Fruit fly (Drosophila melanogaster): ENCODE results near the gene Syx17.

dm6 chr3L:4356986-4357385 lies 46.3 kb upstream of the Syx17 start:
- TF ChIP-seq CG17806 (tag; optimal IDR thresholded peaks at IDR 0.05) (no peak), Snoo (tag; optimal IDR thresholded peaks at IDR 0.05) (no peak), fd96Ca (GFP tag; IDR thresholded peaks at IDR 0.05) (no peak), EcR (GFP tag; optimal IDR thresholded peaks at IDR 0.05) (no peak), gl (tag; optimal IDR thresholded peaks at IDR 0.05) (no peak), CG13204 (GFP tag; optimal IDR thresholded peaks at IDR 0.05) (no peak), CG8159 (tag; optimal IDR thresholded peaks at IDR 0.05) (no peak), CG8301 (tag; optimal IDR thresholded peaks at IDR 0.05) (no peak), CG10348 (GFP tag; IDR thresholded peaks at IDR 0.05) (no peak), CG4496 (GFP tag; IDR thresholded peaks at IDR 0.05) (no peak), Pif1B (GFP tag; optimal IDR thresholded peaks at IDR 0.05) (no peak)

Data from whole organism, pupa.